Worm (Caenorhabditis elegans): ENCODE data around the gene Y50E8A.2.

DNA sequence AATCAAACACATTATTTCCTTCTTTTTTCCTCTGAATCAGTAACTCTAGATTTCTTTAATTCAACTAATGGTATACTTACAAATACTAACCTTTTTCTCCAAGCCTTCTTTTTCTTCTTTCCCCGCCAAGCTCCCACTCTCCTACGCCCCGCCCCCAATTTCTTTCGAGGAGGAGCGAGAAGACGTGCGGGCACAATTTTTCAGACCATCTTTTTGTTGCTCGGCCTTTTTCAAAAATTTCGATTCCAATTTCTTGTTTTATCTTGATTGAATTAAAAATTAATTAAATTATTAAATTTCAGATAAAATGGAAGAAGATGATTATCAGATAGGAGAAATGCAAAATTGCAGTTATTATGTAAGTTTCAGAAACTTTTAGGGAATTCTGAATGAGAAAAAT, 48.6 kb downstream of the Y50E8A.2 start, which contains the start of gene C47E8.3:
- TF ChIP-seq lin-40 (tag; optimal IDR thresholded peaks at IDR 0.05) (no peak), Y67H2A.10 (GFP tag; conservative IDR thresholded peaks at IDR 0.05) (no peak), hmg-20 (GFP tag; IDR thresholded peaks at IDR 0.05) (no peak), B0336.3 (GFP tag; IDR thresholded peaks at IDR 0.05) (no peak), chd-7 (tag; optimal IDR thresholded peaks at IDR 0.05) (no peak), B0035.1 (tag; optimal IDR thresholded peaks at IDR 0.05) (no peak), dox-1 (GFP tag; IDR thresholded peaks at IDR 0.05) (no peak), ztf-26 (tag; optimal IDR thresholded peaks at IDR 0.05) (no peak), unc-62 (GFP tag; optimal IDR thresholded peaks at IDR 0.05) (no peak), ztf-3 (GFP tag; optimal IDR thresholded peaks at IDR 0.05) (no peak)
